Worm (Caenorhabditis elegans) whole organism, L4/young adult: ENCODE data around the gene cdh-4.

Experiments
- dao-5 ChIP-seq: sonication (generic microtip); optimal IDR thresholded peaks from 2 replicates; lab custom pipeline; 2016; ENCODE audit warnings: missing genotype, missing genetic modification characterization, moderate library complexity, missing compliant biosample characterization
- him-1 ChIP-seq: sonication (generic microtip); optimal IDR thresholded peaks from 2 replicates; lab custom pipeline; 2016; ENCODE audit warnings: missing genotype, missing genetic modification reagents, missing genetic modification characterization, missing compliant biosample characterization

DNA sequence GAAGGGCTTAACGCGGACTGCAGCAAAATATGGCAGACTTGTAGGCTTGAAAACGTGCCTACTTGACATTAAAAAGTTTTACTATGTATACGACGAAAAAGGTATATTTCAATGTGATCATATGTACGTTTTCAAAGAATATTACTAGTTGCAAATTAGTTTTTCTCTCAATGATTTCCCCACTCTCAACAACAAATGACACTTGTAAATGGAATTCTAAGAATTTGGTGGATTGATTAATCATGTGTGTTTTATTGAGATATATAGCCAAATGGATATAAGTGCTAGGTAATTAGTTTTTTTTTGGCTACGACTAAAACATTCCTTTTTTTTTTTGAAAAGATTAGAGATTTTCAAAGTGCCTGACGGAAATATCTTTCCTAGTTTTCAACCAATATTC lies 32.9 kb upstream of the cdh-4 start:
- TF ChIP-seq dao-5 (tag; lab: Kevin White, UChicago) (no peak), him-1 (no peak)
